Worm (Caenorhabditis elegans): ENCODE results near the gene Y53G8AL.4.

The Y53G8AL.4 gene

ce11 chrIII:3250596-3251112 is at the start of gene Y53G8AL.4:
Gene Y53G8AL.4, minus strand, starts transcription at chrIII:3250646.
- TF ChIP-seq ets-4 (tag; optimal IDR thresholded peaks at IDR 0.05), result no peak
- no peak for TF ChIP-seq unc-3 (GFP tag; conservative IDR thresholded peaks at IDR 0.05)
- TF ChIP-seq unc-3 (tag; optimal IDR thresholded peaks at IDR 0.05), result no peak
- TF ChIP-seq ztf-16 (tag; optimal IDR thresholded peaks at IDR 0.05), result no peak
- no peak for TF ChIP-seq Y22D7AL.16 (tag; optimal IDR thresholded peaks at IDR 0.05)

ce11 chrIII:3297151-3297550 is 46.7 kb upstream of the Y53G8AL.4 start, which contains the start of gene Y53G8AR.5:
Gene Y53G8AR.5, plus strand, starts transcription at chrIII:3297451.
- TF ChIP-seq ceh-34 (tag; optimal IDR thresholded peaks at IDR 0.05), result no peak
- TF ChIP-seq nhr-11 (tag; optimal IDR thresholded peaks at IDR 0.05), result no peak
- TF ChIP-seq ztf-16 (tag; optimal IDR thresholded peaks at IDR 0.05), result no peak
- no peak for TF ChIP-seq dve-1 (tag; optimal IDR thresholded peaks at IDR 0.05)
- TF ChIP-seq K02D7.2 (tag; optimal IDR thresholded peaks at IDR 0.05), result no peak
- TF ChIP-seq pat-9 (tag; optimal IDR thresholded peaks at IDR 0.05), result no peak
- TF ChIP-seq nfya-1 (tag; optimal IDR thresholded peaks at IDR 0.05), result no peak
- TF ChIP-seq pax-1 (tag; optimal IDR thresholded peaks at IDR 0.05), result no peak
- no peak for TF ChIP-seq sox-2 (GFP tag; IDR thresholded peaks at IDR 0.05)
- no peak for TF ChIP-seq pha-2 (tag; optimal IDR thresholded peaks at IDR 0.05)
- no peak for TF ChIP-seq ceh-31 (tag; optimal IDR thresholded peaks at IDR 0.05)
- TF ChIP-seq ceh-45 (GFP tag; IDR thresholded peaks at IDR 0.05), result no peak
- TF ChIP-seq ahr-1 (tag; optimal IDR thresholded peaks at IDR 0.05), result no peak

- TF ChIP-seq unc-42 (tag; optimal IDR thresholded peaks at IDR 0.05) (peak; percentile 74), pax-1 (tag; optimal IDR thresholded peaks at IDR 0.05) (peak; percentile 4), elt-2 (tag; optimal IDR thresholded peaks at IDR 0.05) (no peak), odd-2 (tag; optimal IDR thresholded peaks at IDR 0.05) (no peak), ceh-22 (tag; optimal IDR thresholded peaks at IDR 0.05) (no peak)
These were observed 43.9 kb upstream of the Y53G8AL.4 start, which contains the start of the genes Y53G8AR.8 and Y53G8AR.6 for ce11 chrIII:3294283-3294793. Gene Y53G8AR.8, minus strand, starts transcription at chrIII:3294330. Gene Y53G8AR.6, plus strand, starts transcription at chrIII:3294743.

- no peak for TF ChIP-seq fkh-6 (tag; optimal IDR thresholded peaks at IDR 0.05)
These were observed 31.5 kb upstream of the Y53G8AL.4 start, which contains the start of gene mfsd-8 for ce11 chrIII:3281860-3282358. Gene mfsd-8, plus strand, starts transcription at chrIII:3282308.

- peak; percentile 17 for TF ChIP-seq elt-2 (tag; optimal IDR thresholded peaks at IDR 0.05)
- no peak for TF ChIP-seq ceh-34 (tag; optimal IDR thresholded peaks at IDR 0.05)
- no peak for TF ChIP-seq unc-3 (GFP tag; conservative IDR thresholded peaks at IDR 0.05)
- TF ChIP-seq unc-3 (tag; optimal IDR thresholded peaks at IDR 0.05), result no peak
- TF ChIP-seq sox-4 (tag; optimal IDR thresholded peaks at IDR 0.05), result no peak
- no peak for TF ChIP-seq pha-4 (tag; optimal IDR thresholded peaks at IDR 0.05)
- no peak for TF ChIP-seq fax-1 (tag; optimal IDR thresholded peaks at IDR 0.05)
- TF ChIP-seq elt-4 (tag; optimal IDR thresholded peaks at IDR 0.05), result no peak
- TF ChIP-seq pqm-1 (tag; optimal IDR thresholded peaks at IDR 0.05), result no peak
- no peak for TF ChIP-seq hlh-6 (tag; optimal IDR thresholded peaks at IDR 0.05)
- no peak for TF ChIP-seq ceh-22 (tag; optimal IDR thresholded peaks at IDR 0.05)
- no peak for TF ChIP-seq unc-86 (tag; optimal IDR thresholded peaks at IDR 0.05)
- no peak for TF ChIP-seq ceh-24 (tag; optimal IDR thresholded peaks at IDR 0.05)
- no peak for TF ChIP-seq pag-3 (tag; optimal IDR thresholded peaks at IDR 0.05; ENCODE audit: borderline replicate concordance)
- TF ChIP-seq sdc-2 (tag; optimal IDR thresholded peaks at IDR 0.05), result no peak
- TF ChIP-seq K09A11.1 (tag; optimal IDR thresholded peaks at IDR 0.05; ENCODE audit: insufficient read depth), result peak; percentile 1
- no peak for TF ChIP-seq ref-2 (tag; optimal IDR thresholded peaks at IDR 0.05)
- peak; percentile 3 for TF ChIP-seq tbx-2 (tag; optimal IDR thresholded peaks at IDR 0.05)
- TF ChIP-seq odd-2 (tag; optimal IDR thresholded peaks at IDR 0.05), result no peak
- TF ChIP-seq hlh-15 (tag; optimal IDR thresholded peaks at IDR 0.05), result no peak
- TF ChIP-seq ceh-2 (tag; optimal IDR thresholded peaks at IDR 0.05), result no peak
- no peak for TF ChIP-seq ahr-1 (tag; optimal IDR thresholded peaks at IDR 0.05)
- no peak for TF ChIP-seq npax-4 (tag; optimal IDR thresholded peaks at IDR 0.05)
- peak; percentile 68 for TF ChIP-seq nfya-1 (tag; optimal IDR thresholded peaks at IDR 0.05)
- TF ChIP-seq sox-2 (GFP tag; IDR thresholded peaks at IDR 0.05), result no peak
- no peak for TF ChIP-seq pros-1 (tag; optimal IDR thresholded peaks at IDR 0.05)
- no peak for TF ChIP-seq T23F11.4 (GFP tag; optimal IDR thresholded peaks at IDR 0.05)
- TF ChIP-seq eyg-1 (tag; optimal IDR thresholded peaks at IDR 0.05), result no peak
- TF ChIP-seq che-1 (tag; optimal IDR thresholded peaks at IDR 0.05), result no peak
- no peak for TF ChIP-seq F13H6.1 (tag; optimal IDR thresholded peaks at IDR 0.05)
- TF ChIP-seq ceh-18 (tag; optimal IDR thresholded peaks at IDR 0.05), result peak; percentile 39
These were observed 28.9 kb upstream of the Y53G8AL.4 start for ce11 chrIII:3279304-3279703.
